Worm (Caenorhabditis elegans) whole organism, L4 larva: ENCODE results near the gene T09F5.2.

Experiments used
- F10B5.3 ChIP-seq: sonication (generic microtip); optimal IDR thresholded peaks from 2 replicates; lab custom pipeline; 2016; ENCODE audit warnings: mild to moderate bottlenecking, missing genetic modification characterization, missing compliant biosample characterization
- F26F4.8 ChIP-seq: fragments of 200-800 bp; sonication (Bioruptor generic); conservative IDR thresholded peaks from 2 replicates; pipeline ENCODE4 v1.3.6; 2022; ENCODE audit warnings: missing genetic modification characterization, missing compliant biosample characterization
- Y5F2A.4 ChIP-seq: fragments of 200-800 bp; sonication (Bioruptor generic); optimal IDR thresholded peaks from 2 replicates; lab custom pipeline; 2018; ENCODE audit warnings: mild to moderate bottlenecking, missing genetic modification characterization, missing compliant biosample characterization
- egl-27 ChIP-seq: sonication (generic microtip); optimal IDR thresholded peaks from 3 replicates; lab custom pipeline; 2017; ENCODE audit warnings: missing biosample characterization, missing genetic modification reagents, missing genetic modification characterization
- lin-13 ChIP-seq: fragments of 150-350 bp; optimal IDR thresholded peaks from 2 replicates; lab custom pipeline; 2014; ENCODE audit warnings: missing biosample characterization, missing genetic modification reagents, missing genetic modification characterization
- rbr-2 ChIP-seq: sonication (generic microtip); optimal IDR thresholded peaks from 2 replicates; lab custom pipeline; 2016; ENCODE audit warnings: missing genotype, missing genetic modification characterization, missing compliant biosample characterization
- unc-62 ChIP-seq, 3 experiments: fragments of 150-350 bp in 1 of 3; sonication (generic microtip); optimal IDR thresholded peaks in 2 of 3; peaks in 1 of 3; 1 replicate in 1 of 3; 2 replicates in 2 of 3; lab custom pipeline; 2014 to 2017; ENCODE audit warnings: missing biosample characterization in 3 of 3, missing genetic modification characterization in 3 of 3, missing genetic modification reagents in 3 of 3, missing genotype in 1 of 3

- TF ChIP-seq unc-62 (GFP tag; optimal IDR thresholded peaks at IDR 0.05 in 1 of 2; lab: Kevin White, UChicago) (no peak), unc-62 (tag; optimal IDR thresholded peaks at IDR 0.05; lab: Kevin White, UChicago) (no peak), egl-27 (tag; lab: Kevin White, UChicago) (no peak), F10B5.3 (no peak), Y5F2A.4 (no peak), rbr-2 (tag; lab: Kevin White, UChicago) (no peak), lin-13 (GFP tag; lab: Kevin White, UChicago) (no peak), F26F4.8 (GFP tag; lab: Robert Waterston, UW) (no peak)
Observed at ce11 chrV:15158691-15159090, 7.9 kb downstream of the T09F5.2 start, which contains the start of gene str-45.
